Worm (Caenorhabditis elegans) whole organism, L4 larva: ENCODE measurements around the gene sre-56.

Experiments used
- F44E2.7 ChIP-seq: fragments of 200-800 bp; sonication (Bioruptor generic); IDR thresholded peaks from 2 replicates; pipeline ENCODE4 v2.1.2; 2022; ENCODE audit warnings: missing genetic modification characterization, missing compliant biosample characterization
- F49E8.2 ChIP-seq: sonication (generic microtip); optimal IDR thresholded peaks from 2 replicates; lab custom pipeline; 2016; ENCODE audit warnings: missing compliant biosample characterization, mild to moderate bottlenecking, missing genetic modification characterization, borderline replicate concordance
- T20F7.1 ChIP-seq: fragments of 200-800 bp; sonication (Bioruptor generic); optimal IDR thresholded peaks from 2 replicates; lab custom pipeline; 2018; ENCODE audit warnings: mild to moderate bottlenecking, missing genetic modification characterization, missing compliant biosample characterization
- Y105C5A.15 ChIP-seq: fragments of 200-800 bp; sonication (Bioruptor generic); IDR thresholded peaks from 2 replicates; pipeline ENCODE4 v1.3.6; 2022; ENCODE audit warnings: missing genetic modification characterization, missing compliant biosample characterization
- ZK337.2 ChIP-seq: fragments of 200-800 bp; sonication (Bioruptor generic); IDR thresholded peaks from 2 replicates; pipeline ENCODE4 v1.3.6; 2022; ENCODE audit warnings: missing genetic modification reagents, missing genetic modification characterization, missing compliant biosample characterization
- ZK546.5 ChIP-seq, 2 experiments: sonication (generic microtip); optimal IDR thresholded peaks; 2 replicates each; lab custom pipeline; 2017; ENCODE audit warnings: missing biosample characterization in 2 of 2, missing genetic modification characterization in 2 of 2
- aha-1 ChIP-seq: fragments of 150-350 bp; peaks from one replicate; lab custom pipeline; 2014; ENCODE audit warnings: missing biosample characterization, missing genetic modification characterization
- aly-2 ChIP-seq: sonication (generic microtip); optimal IDR thresholded peaks from 2 replicates; lab custom pipeline; 2018; ENCODE audit warnings: missing biosample characterization, missing genetic modification characterization
- arid-1 ChIP-seq: fragments of 200-800 bp; sonication (Bioruptor generic); conservative IDR thresholded peaks from 2 replicates; pipeline ENCODE4 v1.3.6; 2022; ENCODE audit warnings: missing genetic modification reagents, missing genetic modification characterization, missing compliant biosample characterization
- ceh-28 ChIP-seq: fragments of 150-350 bp; optimal IDR thresholded peaks from 2 replicates; lab custom pipeline; 2014; ENCODE audit warnings: missing biosample characterization, missing genetic modification reagents, missing genetic modification characterization
- ces-1 ChIP-seq: fragments of 150-350 bp; sonication (generic microtip); optimal IDR thresholded peaks from 4 replicates; lab custom pipeline; 2014; ENCODE audit warnings: missing biosample characterization, missing genetic modification reagents, missing genetic modification characterization
- daf-19 ChIP-seq: fragments of 200-800 bp; sonication (Bioruptor generic); conservative IDR thresholded peaks from 2 replicates; pipeline ENCODE4 v1.3.6; 2022; ENCODE audit warnings: missing genetic modification characterization, missing compliant biosample characterization
- dmd-6 ChIP-seq: fragments of 200-800 bp; sonication (Bioruptor generic); IDR thresholded peaks from 2 replicates; pipeline ENCODE4 v1.3.6; 2022; ENCODE audit warnings: missing genetic modification reagents, missing genetic modification characterization, missing compliant biosample characterization
- dmd-8 ChIP-seq: fragments of 200-800 bp; sonication (Bioruptor generic); IDR thresholded peaks from 2 replicates; pipeline ENCODE4 v1.3.6; 2022; ENCODE audit warnings: missing genetic modification characterization, missing compliant biosample characterization
- dpl-1 ChIP-seq: fragments of 150-350 bp; optimal IDR thresholded peaks from 2 replicates; lab custom pipeline; 2014; ENCODE audit warnings: missing biosample characterization, missing genetic modification reagents, missing genetic modification characterization
- duxl-1 ChIP-seq: sonication (generic microtip); optimal IDR thresholded peaks from 2 replicates; lab custom pipeline; 2016; ENCODE audit warnings: mild to moderate bottlenecking, missing genetic modification characterization, moderate library complexity, missing compliant biosample characterization; ENCODE audit not compliant: poor library complexity
- dve-1 ChIP-seq: sonication (generic microtip); optimal IDR thresholded peaks from 2 replicates; lab custom pipeline; 2017; ENCODE audit warnings: antibody characterized with exemption, mild to moderate bottlenecking, missing genetic modification characterization, missing compliant biosample characterization; ENCODE audit not compliant: insufficient read depth
- egl-27 ChIP-seq: sonication (generic microtip); optimal IDR thresholded peaks from 3 replicates; lab custom pipeline; 2017; ENCODE audit warnings: missing biosample characterization, missing genetic modification reagents, missing genetic modification characterization
- egl-43 ChIP-seq: fragments of 200-800 bp; sonication (Bioruptor generic); IDR thresholded peaks from 2 replicates; pipeline ENCODE4 v1.3.6; 2022; ENCODE audit warnings: missing genetic modification reagents, missing genetic modification characterization, missing compliant biosample characterization
- hif-1 ChIP-seq, 2 experiments: sonication (generic microtip); optimal IDR thresholded peaks; 2 replicates each; lab custom pipeline; 2016 to 2017; ENCODE audit warnings: missing compliant biosample characterization in 2 of 2, missing genetic modification characterization in 2 of 2, missing genetic modification reagents in 2 of 2, missing genotype in 2 of 2, mild to moderate bottlenecking in 1 of 2
- hlh-30 ChIP-seq: sonication (generic microtip); optimal IDR thresholded peaks from 2 replicates; lab custom pipeline; 2017; ENCODE audit warnings: antibody characterized with exemption, mild to moderate bottlenecking, missing genetic modification characterization, missing compliant biosample characterization; ENCODE audit not compliant: insufficient read depth
- hmg-1.1 ChIP-seq: fragments of 200-800 bp; sonication (Bioruptor generic); IDR thresholded peaks from 2 replicates; pipeline ENCODE4 v1.3.6; 2022; ENCODE audit warnings: missing genetic modification reagents, missing genetic modification characterization, missing compliant biosample characterization
- jun-1 ChIP-seq: fragments of 150-350 bp; optimal IDR thresholded peaks from 2 replicates; lab custom pipeline; 2014; ENCODE audit warnings: missing biosample characterization, missing genetic modification reagents, missing genetic modification characterization
- lin-1 ChIP-seq: fragments of 200-800 bp; sonication (Bioruptor generic); IDR thresholded peaks from 2 replicates; pipeline ENCODE4 v1.3.6; 2022; ENCODE audit warnings: missing genetic modification reagents, missing genetic modification characterization, missing compliant biosample characterization
- lin-39 ChIP-seq: fragments of 150-350 bp; optimal IDR thresholded peaks from 2 replicates; lab custom pipeline; 2014; ENCODE audit warnings: missing biosample characterization, missing genetic modification reagents, missing genetic modification characterization
- lsy-2 ChIP-seq, 2 experiments: fragments of 150-350 bp in 1 of 2; sonication (generic microtip) in 1 of 2; optimal IDR thresholded peaks; 2 replicates each; lab custom pipeline; 2014 to 2017; ENCODE audit warnings: missing biosample characterization in 2 of 2, missing genetic modification characterization in 2 of 2
- madf-5 ChIP-seq, 2 experiments: fragments of 200-800 bp; sonication (Bioruptor generic); IDR thresholded peaks; 2 replicates each; pipeline ENCODE4 v1.3.6; 2022; ENCODE audit warnings: missing compliant biosample characterization in 2 of 2, missing genetic modification characterization in 2 of 2
- madf-9 ChIP-seq: fragments of 200-800 bp; sonication (Bioruptor generic); conservative IDR thresholded peaks from 2 replicates; pipeline ENCODE4 v1.3.6; 2022; ENCODE audit warnings: missing genetic modification reagents, missing genetic modification characterization, missing compliant biosample characterization
- mdt-29 ChIP-seq: fragments of 200-800 bp; sonication (Bioruptor generic); IDR thresholded peaks from 2 replicates; pipeline ENCODE4 v1.3.6; 2022; ENCODE audit warnings: missing genetic modification reagents, missing genetic modification characterization, missing compliant biosample characterization
- mep-1 ChIP-seq: fragments of 150-350 bp; sonication (generic microtip); optimal IDR thresholded peaks from 3 replicates; lab custom pipeline; 2014; ENCODE audit warnings: missing biosample characterization, missing genetic modification characterization
- nhr-11 ChIP-seq: fragments of 150-350 bp; optimal IDR thresholded peaks from 2 replicates; lab custom pipeline; 2014; ENCODE audit warnings: missing biosample characterization, missing genetic modification characterization
- nhr-28 ChIP-seq: fragments of 150-350 bp; optimal IDR thresholded peaks from 2 replicates; lab custom pipeline; 2014; ENCODE audit warnings: missing biosample characterization, missing genetic modification characterization
- nhr-41 ChIP-seq: fragments of 200-800 bp; sonication (Bioruptor generic); IDR thresholded peaks from 2 replicates; pipeline ENCODE4 v1.3.6; 2022; ENCODE audit warnings: missing genetic modification reagents, missing genetic modification characterization, missing compliant biosample characterization
- nhr-77 ChIP-seq: fragments of 150-350 bp; optimal IDR thresholded peaks from 2 replicates; lab custom pipeline; 2014; ENCODE audit warnings: missing biosample characterization, missing genetic modification characterization
- php-3 ChIP-seq: fragments of 200-800 bp; sonication (Bioruptor generic); IDR thresholded peaks from 2 replicates; pipeline ENCODE4 v1.3.6; 2022; ENCODE audit warnings: missing genetic modification reagents, missing genetic modification characterization, missing compliant biosample characterization
- snpc-1.2 ChIP-seq: fragments of 200-800 bp; sonication (Bioruptor generic); IDR thresholded peaks from 2 replicates; pipeline ENCODE4 v1.3.6; 2022; ENCODE audit warnings: missing genetic modification reagents, missing genetic modification characterization, missing compliant biosample characterization
- tra-1 ChIP-seq: fragments of 200-800 bp; sonication (Bioruptor generic); IDR thresholded peaks from 2 replicates; pipeline ENCODE4 v1.3.6; 2022; ENCODE audit warnings: missing genetic modification reagents, missing genetic modification characterization, missing compliant biosample characterization
- unc-130 ChIP-seq: sonication (generic microtip); optimal IDR thresholded peaks from 2 replicates; lab custom pipeline; 2016; ENCODE audit warnings: missing genetic modification reagents, missing genetic modification characterization, missing compliant biosample characterization
- vab-7 ChIP-seq: fragments of 200-800 bp; sonication (Bioruptor generic); IDR thresholded peaks from 2 replicates; pipeline ENCODE4 v1.3.6; 2022; ENCODE audit warnings: missing genetic modification reagents, missing genetic modification characterization, missing compliant biosample characterization
- zag-1 ChIP-seq: fragments of 150-350 bp; optimal IDR thresholded peaks from 2 replicates; lab custom pipeline; 2014; ENCODE audit warnings: missing biosample characterization, missing genetic modification characterization
- ztf-11 ChIP-seq: fragments of 150-350 bp; optimal IDR thresholded peaks from 2 replicates; lab custom pipeline; 2014; ENCODE audit warnings: missing biosample characterization, missing genetic modification characterization
- ztf-7 ChIP-seq: fragments of 150-350 bp; optimal IDR thresholded peaks from 2 replicates; lab custom pipeline; 2014; ENCODE audit warnings: missing biosample characterization, missing genetic modification characterization

Gene sre-56

ce11 chrII:12352115-12352514 lies 27.9 kb downstream of the sre-56 start, which contains the start of gene ras-1 (continued):
- TF ChIP-seq duxl-1 (no peak), nhr-28 (tag; lab: Kevin White, UChicago) (peak; percentile 34), ces-1 (no peak), hmg-1.1 (GFP tag; lab: Robert Waterston, UW) (no peak), php-3 (GFP tag; lab: Robert Waterston, UW) (no peak), dpl-1 (GFP tag; lab: Kevin White, UChicago) (no peak), vab-7 (GFP tag; lab: Robert Waterston, UW) (no peak), ztf-7 (no peak), madf-9 (GFP tag; lab: Robert Waterston, UW) (no peak), dmd-8 (no peak), dmd-6 (GFP tag; lab: Robert Waterston, UW) (peak; percentile 65; the same call in 1 of the 2 replicates), ZK337.2 (GFP tag; lab: Robert Waterston, UW) (no peak), mep-1 (tag; lab: Kevin White, UChicago) (peak; percentile 9), hif-1 (tag; optimal IDR thresholded peaks at IDR 0.05; lab: Kevin White, UChicago) (no peak), nhr-11 (no peak), tra-1 (GFP tag; lab: Robert Waterston, UW) (peak; percentile 62; the same call in 1 of the 2 replicates), ceh-28 (tag; lab: Kevin White, UChicago) (no peak), egl-43 (no peak), jun-1 (tag; lab: Kevin White, UChicago) (no peak), nhr-41 (GFP tag; lab: Robert Waterston, UW) (no peak), hlh-30 (tag; lab: Kevin White, UChicago) (no peak), madf-5 (GFP tag; IDR thresholded peaks at IDR 0.05; lab: Robert Waterston, UW) (no peak), mdt-29 (GFP tag; lab: Robert Waterston, UW) (no peak), snpc-1.2 (GFP tag; lab: Robert Waterston, UW) (no peak), T20F7.1 (no peak), daf-19 (GFP tag; lab: Robert Waterston, UW) (no peak), ZK546.5 (tag; optimal IDR thresholded peaks at IDR 0.05; lab: Kevin White, UChicago) (no peak), arid-1 (GFP tag; lab: Robert Waterston, UW) (no peak), lsy-2 (tag; optimal IDR thresholded peaks at IDR 0.05; lab: Kevin White, UChicago) (no peak), dve-1 (tag; lab: Kevin White, UChicago) (peak; percentile 58), zag-1 (tag; lab: Kevin White, UChicago) (no peak)

- TF ChIP-seq aly-2 (tag; lab: Kevin White, UChicago): no peak
- no peak for TF ChIP-seq F44E2.7 (GFP tag; lab: Robert Waterston, UW)
- TF ChIP-seq ztf-11 (tag; lab: Kevin White, UChicago): no peak
- no peak for TF ChIP-seq lin-39 (tag; lab: Kevin White, UChicago)
- no peak for TF ChIP-seq aha-1 (tag; lab: Kevin White, UChicago)
- TF ChIP-seq Y105C5A.15 (GFP tag; lab: Robert Waterston, UW): no peak
- TF ChIP-seq lin-1: no peak
- no peak for TF ChIP-seq egl-27 (tag; lab: Kevin White, UChicago)
- TF ChIP-seq F49E8.2 (tag; lab: Kevin White, UChicago): no peak
- TF ChIP-seq unc-130 (GFP tag; lab: Kevin White, UChicago): no peak
- no peak for TF ChIP-seq ceh-28 (tag; lab: Kevin White, UChicago)
- no peak for TF ChIP-seq nhr-77 (tag; lab: Kevin White, UChicago)
- TF ChIP-seq, all 104 proteins: peak for 0
Measured at ce11 chrII:12353104-12353503, 28.8 kb downstream of the sre-56 start.
